Fruit fly (Drosophila melanogaster): Measurements from ENCODE around the gene CG10013.

The CG10013 gene

dm6 chr3R:12323221-12323620 is at the start of gene CG10013:
Gene CG10013, plus strand, starts transcription at chr3R:12323521.
- TF ChIP-seq stwl (tag; optimal IDR thresholded peaks at IDR 0.05) (peak; percentile 23), CTCF (GFP tag; optimal IDR thresholded peaks at IDR 0.05) (no peak)

DNA sequence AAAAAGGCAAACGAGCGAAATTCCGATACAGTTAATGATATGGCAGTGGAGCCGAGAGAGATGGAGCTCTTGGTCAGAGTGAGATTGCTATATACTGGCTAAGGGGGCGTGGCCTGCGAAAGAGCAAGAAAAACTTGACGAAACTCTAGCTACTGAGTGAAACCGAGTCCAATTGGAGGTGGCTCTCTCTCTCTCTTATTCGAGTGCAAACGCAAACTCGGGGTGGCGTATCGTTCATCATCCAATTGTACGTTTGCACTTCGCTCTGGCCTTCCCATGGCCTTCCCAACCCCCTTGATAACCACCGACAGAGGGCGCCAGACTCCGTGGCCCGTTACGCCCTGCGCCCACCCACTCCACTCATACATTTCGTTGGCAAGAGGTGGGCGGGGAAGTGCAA is 44.3 kb upstream of the CG10013 start:
- TF ChIP-seq CG5245 (GFP tag; optimal IDR thresholded peaks at IDR 0.05) (no peak), chinmo (GFP tag; IDR thresholded peaks at IDR 0.05; ENCODE audit: partially characterized antibody) (peak; percentile 48; the same call in 1 of the 4 replicates), nom (GFP tag; optimal IDR thresholded peaks at IDR 0.05) (peak; percentile 5), Deaf1 (tag; optimal IDR thresholded peaks at IDR 0.05) (peak; percentile 65), insv (GFP tag; optimal IDR thresholded peaks at IDR 0.05) (peak; percentile 69 to 95), CG1024 (GFP tag; IDR thresholded peaks at IDR 0.05) (no peak), CTCF (GFP tag; optimal IDR thresholded peaks at IDR 0.05) (peak; percentile 87), abd-A (tag; optimal IDR thresholded peaks at IDR 0.05) (peak; percentile 24), zen2 (GFP tag; IDR thresholded peaks at IDR 0.05; ENCODE audit: partially characterized antibody) (0 out of 3 replicates have a peak, but pooled peaks have one; percentile 34), CG1832 (GFP tag; optimal IDR thresholded peaks at IDR 0.05) (peak; percentile 61), Oaz (GFP tag; IDR thresholded peaks at IDR 0.05) (no peak), cg (GFP tag; optimal IDR thresholded peaks at IDR 0.05) (peak; percentile 51), Bgb (GFP tag; IDR thresholded peaks at IDR 0.05; ENCODE audit: partially characterized antibody) (peak; percentile 65; the same call in 1 of the 2 replicates), ind (GFP tag; optimal IDR thresholded peaks at IDR 0.05) (no peak), nerfin-1 (tag; optimal IDR thresholded peaks at IDR 0.05) (peak; percentile 63), sd (tag; optimal IDR thresholded peaks at IDR 0.05) (peak; percentile 29), CG33557 (GFP tag; optimal IDR thresholded peaks at IDR 0.05) (no peak), crol (GFP tag; IDR thresholded peaks at IDR 0.05) (peak; percentile 83), ftz-f1 (GFP tag; optimal IDR thresholded peaks at IDR 0.05) (peak; percentile 59), HLH4C (GFP tag; IDR thresholded peaks at IDR 0.05; ENCODE audit: partially characterized antibody) (0 out of 3 replicates have a peak, but pooled peaks have one; percentile 6), Nf-YC (tag; optimal IDR thresholded peaks at IDR 0.05) (peak; percentile 97), HHEX (GFP tag; optimal IDR thresholded peaks at IDR 0.05) (no peak), Nf-YA (GFP tag; IDR thresholded peaks at IDR 0.05) (0 out of 2 replicates have a peak, but pooled peaks have one; percentile 27), Opbp (GFP tag; IDR thresholded peaks at IDR 0.05; ENCODE audit: partially characterized antibody) (0 out of 3 replicates have a peak, but pooled peaks have one; percentile 22), CG3407 (GFP tag; optimal IDR thresholded peaks at IDR 0.05) (no peak), Pdp1 (GFP tag; optimal IDR thresholded peaks at IDR 0.05) (no peak), Hr78 (GFP tag; optimal IDR thresholded peaks at IDR 0.05) (peak in 1 of 2 experiments; percentile 81), yki (optimal IDR thresholded peaks at IDR 0.05) (peak; percentile 44), ac (GFP tag; optimal IDR thresholded peaks at IDR 0.05) (no peak), vvl (GFP tag; IDR thresholded peaks at IDR 0.05) (no peak), z (GFP tag; IDR thresholded peaks at IDR 0.05) (peak; percentile 98), tgo (GFP tag; IDR thresholded peaks at IDR 0.05) (no peak), seq (GFP tag; IDR thresholded peaks at IDR 0.05) (peak; percentile 65; the same call in 1 of the 2 replicates), sna (GFP tag; IDR thresholded peaks at IDR 0.05; ENCODE audit: partially characterized antibody) (no peak), shn (GFP tag; optimal IDR thresholded peaks at IDR 0.05) (no peak), CG31224 (GFP tag; IDR thresholded peaks at IDR 0.05) (no peak), CG10321 (GFP tag; IDR thresholded peaks at IDR 0.05) (peak; percentile 88), HLH54F (GFP tag; optimal IDR thresholded peaks at IDR 0.05) (no peak), Max (GFP tag; optimal IDR thresholded peaks at IDR 0.05) (no peak), Elba2 (GFP tag; optimal IDR thresholded peaks at IDR 0.05) (peak; percentile 72), Trl (optimal IDR thresholded peaks at IDR 0.05) (peak; percentile 80 to 86), Trl (GFP tag; optimal IDR thresholded peaks at IDR 0.05) (no peak), tio (GFP tag; optimal IDR thresholded peaks at IDR 0.05) (no peak), Mad (GFP tag; optimal IDR thresholded peaks at IDR 0.05) (no peak), Dll (GFP tag; IDR thresholded peaks at IDR 0.05; ENCODE audit: partially characterized antibody) (no peak), Scr (GFP tag; IDR thresholded peaks at IDR 0.05; ENCODE audit: partially characterized antibody) (peak; percentile 28; the same call in 1 of the 2 replicates), CG13287 (GFP tag; IDR thresholded peaks at IDR 0.05; ENCODE audit: partially characterized antibody) (peak; percentile 23; the same call in 1 of the 2 replicates)
